Fruit fly (Drosophila melanogaster): Measurements from ENCODE around the gene jar.

Gene jar

dm6 chr3R:24263588-24264413, 7.2 kb downstream of the jar start (continued):
- TF ChIP-seq gem (tag; optimal IDR thresholded peaks at IDR 0.05), result peak; percentile 25
- peak; percentile 49; the same call in 1 of the 2 replicates for TF ChIP-seq CG4360 (GFP tag; IDR thresholded peaks at IDR 0.05)
- TF ChIP-seq Sry-β (GFP tag; optimal IDR thresholded peaks at IDR 0.05), result no peak
- peak; percentile 17 for TF ChIP-seq ATbp (GFP tag; optimal IDR thresholded peaks at IDR 0.05)
- TF ChIP-seq fd102C (GFP tag; optimal IDR thresholded peaks at IDR 0.05), result no peak
- TF ChIP-seq peb (GFP tag; IDR thresholded peaks at IDR 0.05), result no peak
- no peak for TF ChIP-seq Sry-δ (GFP tag; optimal IDR thresholded peaks at IDR 0.05)
- TF ChIP-seq CG6272 (GFP tag; IDR thresholded peaks at IDR 0.05), result no peak
- no peak for TF ChIP-seq Mad (GFP tag; optimal IDR thresholded peaks at IDR 0.05)
- peak; percentile 46 for TF ChIP-seq CG18599 (GFP tag; optimal IDR thresholded peaks at IDR 0.05)
- TF ChIP-seq Eip74EF (GFP tag; optimal IDR thresholded peaks at IDR 0.05), result peak in 1 of 2 experiments; percentile 17
- no peak for TF ChIP-seq CG30403 (GFP tag; optimal IDR thresholded peaks at IDR 0.05)
- TF ChIP-seq grau (tag; optimal IDR thresholded peaks at IDR 0.05), result peak; percentile 13
- TF ChIP-seq Poxn (GFP tag; IDR thresholded peaks at IDR 0.05), result no peak
- no peak for TF ChIP-seq CG15479 (GFP tag; optimal IDR thresholded peaks at IDR 0.05)
- no peak for TF ChIP-seq Dip3 (GFP tag; optimal IDR thresholded peaks at IDR 0.05)
- TF ChIP-seq CG3726 (GFP tag; IDR thresholded peaks at IDR 0.05), result no peak
- peak; percentile 17 for TF ChIP-seq CG11504 (tag; optimal IDR thresholded peaks at IDR 0.05)
- no peak for TF ChIP-seq cwo (GFP tag; optimal IDR thresholded peaks at IDR 0.05)
- no peak for TF ChIP-seq MESR4 (GFP tag; optimal IDR thresholded peaks at IDR 0.05)
- 0 out of 2 replicates have a peak, but pooled peaks have one; percentile 35 for TF ChIP-seq rib (GFP tag; IDR thresholded peaks at IDR 0.05)
- TF ChIP-seq sens (GFP tag), result peak; percentile 87
- no peak for TF ChIP-seq sc (optimal IDR thresholded peaks at IDR 0.05)
- no peak for TF ChIP-seq sc (GFP tag; optimal IDR thresholded peaks at IDR 0.05)
- peak in 1 of 2 experiments; percentile 27 for TF ChIP-seq Hr51 (GFP tag; optimal IDR thresholded peaks at IDR 0.05)
- TF ChIP-seq CG10366 (GFP tag; IDR thresholded peaks at IDR 0.05), result no peak
- TF ChIP-seq CG10431 (GFP tag; optimal IDR thresholded peaks at IDR 0.05), result no peak
- TF ChIP-seq CG16863 (GFP tag; optimal IDR thresholded peaks at IDR 0.05), result no peak
- peak; percentile 58; the same call in 2 of the 3 replicates for TF ChIP-seq row (GFP tag; IDR thresholded peaks at IDR 0.05)
- TF ChIP-seq CG17186 (GFP tag; optimal IDR thresholded peaks at IDR 0.05), result no peak
- TF ChIP-seq CG17359 (tag; optimal IDR thresholded peaks at IDR 0.05), result no peak
- no peak for TF ChIP-seq CG15073 (GFP tag; optimal IDR thresholded peaks at IDR 0.05)
- TF ChIP-seq Ets65A (GFP tag), result peak; percentile 37
- no peak for TF ChIP-seq mirr (GFP tag; optimal IDR thresholded peaks at IDR 0.05)
- TF ChIP-seq CG10267 (tag; optimal IDR thresholded peaks at IDR 0.05), result no peak
- peak; percentile 65 for TF ChIP-seq abd-A (tag; optimal IDR thresholded peaks at IDR 0.05)
- no peak for TF ChIP-seq prd (optimal IDR thresholded peaks at IDR 0.05)
- TF ChIP-seq prd (GFP tag; IDR thresholded peaks at IDR 0.05), result 0 out of 3 replicates have a peak, but pooled peaks have one; percentile 28
- peak; percentile 4 to 11 for TF ChIP-seq bsh (GFP tag; optimal IDR thresholded peaks at IDR 0.05)
- TF ChIP-seq pzg (GFP tag; optimal IDR thresholded peaks at IDR 0.05), result peak; percentile 1
- TF ChIP-seq CG3995 (GFP tag; optimal IDR thresholded peaks at IDR 0.05), result no peak

Measured in whole organism, embryonic.